Fruit fly (Drosophila melanogaster): ENCODE measurements around the gene CG1835.

CG1835 gene

dm6 chrX:20656535-20657350, 5.0 kb upstream of the CG1835 start, which contains the start of gene Cyp6v1 (continued):
- no peak for TF ChIP-seq onecut (GFP tag; IDR thresholded peaks at IDR 0.05)
- no peak for TF ChIP-seq sens-2 (GFP tag; IDR thresholded peaks at IDR 0.05)
- TF ChIP-seq CHES-1-like (GFP tag; optimal IDR thresholded peaks at IDR 0.05), result no peak
- no peak for TF ChIP-seq CG12236 (GFP tag; optimal IDR thresholded peaks at IDR 0.05)
- no peak for TF ChIP-seq chif (GFP tag; optimal IDR thresholded peaks at IDR 0.05)
- no peak for TF ChIP-seq toy (GFP tag; IDR thresholded peaks at IDR 0.05)
- TF ChIP-seq CG8388 (GFP tag; optimal IDR thresholded peaks at IDR 0.05), result no peak
- TF ChIP-seq Hey (tag; optimal IDR thresholded peaks at IDR 0.05), result no peak
- TF ChIP-seq CrebB (tag; optimal IDR thresholded peaks at IDR 0.05), result no peak
- no peak for TF ChIP-seq CG11085 (GFP tag; IDR thresholded peaks at IDR 0.05)
- no peak for TF ChIP-seq CG15479 (GFP tag; optimal IDR thresholded peaks at IDR 0.05)
- no peak for TF ChIP-seq D19A (tag; optimal IDR thresholded peaks at IDR 0.05)
- no peak for TF ChIP-seq Optix (GFP tag; IDR thresholded peaks at IDR 0.05)
- TF ChIP-seq croc (GFP tag; conservative IDR thresholded peaks at IDR 0.05), result no peak
- TF ChIP-seq esg (GFP tag; conservative IDR thresholded peaks at IDR 0.05), result 0 out of 2 replicates have a peak, but pooled peaks have one; percentile 13
- TF ChIP-seq stwl (tag; optimal IDR thresholded peaks at IDR 0.05), result no peak
- no peak for TF ChIP-seq CG8944 (GFP tag; optimal IDR thresholded peaks at IDR 0.05)
- TF ChIP-seq Hr3 (GFP tag; optimal IDR thresholded peaks at IDR 0.05), result peak; percentile 34
- TF ChIP-seq lbe (GFP tag; optimal IDR thresholded peaks at IDR 0.05), result no peak
- peak; percentile 49 for TF ChIP-seq PHDP (tag; optimal IDR thresholded peaks at IDR 0.05)
- no peak for TF ChIP-seq z (GFP tag; IDR thresholded peaks at IDR 0.05)
- no peak for TF ChIP-seq danr (GFP tag; IDR thresholded peaks at IDR 0.05)
- no peak for TF ChIP-seq CG8765 (GFP tag; IDR thresholded peaks at IDR 0.05)
- TF ChIP-seq zen (tag; optimal IDR thresholded peaks at IDR 0.05), result no peak
- TF ChIP-seq CG13296 (GFP tag; optimal IDR thresholded peaks at IDR 0.05), result peak; percentile 12
- no peak for TF ChIP-seq CG7963 (GFP tag; IDR thresholded peaks at IDR 0.05; ENCODE audit: partially characterized antibody)
- peak; percentile 7 for TF ChIP-seq Nf-YC (tag; optimal IDR thresholded peaks at IDR 0.05)
- TF ChIP-seq Ptx1 (GFP tag; IDR thresholded peaks at IDR 0.05), result peak; percentile 51
- TF ChIP-seq MBD-R2 (GFP tag; IDR thresholded peaks at IDR 0.05), result no peak
- TF ChIP-seq NK7.1 (GFP tag; optimal IDR thresholded peaks at IDR 0.05), result no peak
- no peak for TF ChIP-seq Blimp-1 (GFP tag; optimal IDR thresholded peaks at IDR 0.05)
- no peak for TF ChIP-seq dmrt11E (tag; optimal IDR thresholded peaks at IDR 0.05)
- no peak for TF ChIP-seq tll (GFP tag; optimal IDR thresholded peaks at IDR 0.05)
- TF ChIP-seq Hr39 (optimal IDR thresholded peaks at IDR 0.05), result no peak
- TF ChIP-seq btn (GFP tag; optimal IDR thresholded peaks at IDR 0.05), result no peak
- TF ChIP-seq pan (optimal IDR thresholded peaks at IDR 0.05), result no peak
- no peak for TF ChIP-seq pan (GFP tag; optimal IDR thresholded peaks at IDR 0.05 in 1 of 2, IDR thresholded peaks at IDR 0.05 in 1 of 2)
- TF ChIP-seq CG32772 (GFP tag; IDR thresholded peaks at IDR 0.05), result no peak
- no peak for TF ChIP-seq fd102C (GFP tag; optimal IDR thresholded peaks at IDR 0.05)
- peak; percentile 36 for TF ChIP-seq CG9437 (GFP tag; optimal IDR thresholded peaks at IDR 0.05)
- no peak for TF ChIP-seq CG6175 (GFP tag; IDR thresholded peaks at IDR 0.05)
- no peak for TF ChIP-seq CG4820 (GFP tag; optimal IDR thresholded peaks at IDR 0.05)
- no peak for TF ChIP-seq ATbp (GFP tag; optimal IDR thresholded peaks at IDR 0.05)
- TF ChIP-seq CG17359 (tag; optimal IDR thresholded peaks at IDR 0.05), result no peak
- TF ChIP-seq vvl (GFP tag; IDR thresholded peaks at IDR 0.05), result no peak; the same call in 1 of the 2 replicates
- no peak for TF ChIP-seq CG10267 (tag; optimal IDR thresholded peaks at IDR 0.05)
- TF ChIP-seq org-1 (GFP tag; optimal IDR thresholded peaks at IDR 0.05), result peak; percentile 18
- no peak for TF ChIP-seq Mrtf (GFP tag; IDR thresholded peaks at IDR 0.05)
- no peak for TF ChIP-seq CG1647 (GFP tag; optimal IDR thresholded peaks at IDR 0.05)
- TF ChIP-seq oc (tag; optimal IDR thresholded peaks at IDR 0.05), result no peak
